Fruit fly (Drosophila melanogaster): ENCODE data around the gene fru.

The fru gene

dm6 chr3R:18449188-18449587 lies 96.2 kb downstream of the fru start:
- TF ChIP-seq CG8478 (optimal IDR thresholded peaks at IDR 0.05) (no peak), Dll (optimal IDR thresholded peaks at IDR 0.05) (no peak)

- TF ChIP-seq Dll (optimal IDR thresholded peaks at IDR 0.05) (no peak), CG8478 (optimal IDR thresholded peaks at IDR 0.05) (no peak), EcR (GFP tag; optimal IDR thresholded peaks at IDR 0.05) (no peak), psq (optimal IDR thresholded peaks at IDR 0.05) (no peak), usp (GFP tag; optimal IDR thresholded peaks at IDR 0.05) (no peak), pan (optimal IDR thresholded peaks at IDR 0.05) (no peak)
Measured at dm6 chr3R:18448059-18448979, 97.1 kb downstream of the fru start.

dm6 chr3R:18447146-18447773 lies 98.1 kb downstream of the fru start:
- TF ChIP-seq Dll (optimal IDR thresholded peaks at IDR 0.05): peak; percentile 67
- no peak for TF ChIP-seq pan (optimal IDR thresholded peaks at IDR 0.05)

- TF ChIP-seq pan (optimal IDR thresholded peaks at IDR 0.05): no peak
- TF ChIP-seq EcR (GFP tag; optimal IDR thresholded peaks at IDR 0.05): no peak
- TF ChIP-seq Dll (optimal IDR thresholded peaks at IDR 0.05): no peak
- TF ChIP-seq psq (optimal IDR thresholded peaks at IDR 0.05): no peak
- no peak for TF ChIP-seq CG8478 (optimal IDR thresholded peaks at IDR 0.05)
- no peak for TF ChIP-seq usp (GFP tag; optimal IDR thresholded peaks at IDR 0.05)
Measured at dm6 chr3R:18445148-18445843, 100.1 kb downstream of the fru start.

- no peak for TF ChIP-seq usp (GFP tag; optimal IDR thresholded peaks at IDR 0.05)
- TF ChIP-seq pan (optimal IDR thresholded peaks at IDR 0.05): no peak
- TF ChIP-seq psq (optimal IDR thresholded peaks at IDR 0.05): no peak
- TF ChIP-seq CG8478 (optimal IDR thresholded peaks at IDR 0.05): no peak
- no peak for TF ChIP-seq Dll (optimal IDR thresholded peaks at IDR 0.05)
- no peak for TF ChIP-seq EcR (GFP tag; optimal IDR thresholded peaks at IDR 0.05)
Measured at dm6 chr3R:18443232-18443631, 102.2 kb downstream of the fru start.

- TF ChIP-seq CG8478 (optimal IDR thresholded peaks at IDR 0.05) (no peak), EcR (GFP tag; optimal IDR thresholded peaks at IDR 0.05) (no peak), psq (optimal IDR thresholded peaks at IDR 0.05) (no peak), pan (optimal IDR thresholded peaks at IDR 0.05) (no peak), usp (GFP tag; optimal IDR thresholded peaks at IDR 0.05) (no peak), Dll (optimal IDR thresholded peaks at IDR 0.05) (no peak)
Measured at dm6 chr3R:18438827-18439717, 106.3 kb downstream of the fru start.

dm6 chr3R:18438181-18438826 lies 107.1 kb downstream of the fru start:
- TF ChIP-seq pan (optimal IDR thresholded peaks at IDR 0.05): no peak
- no peak for TF ChIP-seq CG8478 (optimal IDR thresholded peaks at IDR 0.05)
- no peak for TF ChIP-seq psq (optimal IDR thresholded peaks at IDR 0.05)
- no peak for TF ChIP-seq EcR (GFP tag; optimal IDR thresholded peaks at IDR 0.05)
- no peak for TF ChIP-seq usp (GFP tag; optimal IDR thresholded peaks at IDR 0.05)
- no peak for TF ChIP-seq Dll (optimal IDR thresholded peaks at IDR 0.05)

- TF ChIP-seq CG8478 (optimal IDR thresholded peaks at IDR 0.05) (peak; percentile 12), EcR (GFP tag; optimal IDR thresholded peaks at IDR 0.05) (no peak), Dll (optimal IDR thresholded peaks at IDR 0.05) (peak; percentile 51), pan (optimal IDR thresholded peaks at IDR 0.05) (peak; percentile 70)
Measured at dm6 chr3R:18436550-18437362, 108.6 kb downstream of the fru start.

dm6 chr3R:18432905-18433304 lies 112.5 kb downstream of the fru start:
- TF ChIP-seq CG8478 (optimal IDR thresholded peaks at IDR 0.05) (no peak), pan (optimal IDR thresholded peaks at IDR 0.05) (no peak), usp (GFP tag; optimal IDR thresholded peaks at IDR 0.05) (no peak), EcR (GFP tag; optimal IDR thresholded peaks at IDR 0.05) (no peak), psq (optimal IDR thresholded peaks at IDR 0.05) (no peak), Dll (optimal IDR thresholded peaks at IDR 0.05) (no peak)

dm6 chr3R:18423352-18423751 lies 122.0 kb downstream of the fru start:
- TF ChIP-seq CG8478 (optimal IDR thresholded peaks at IDR 0.05): no peak
- no peak for TF ChIP-seq psq (optimal IDR thresholded peaks at IDR 0.05)
- TF ChIP-seq usp (GFP tag; optimal IDR thresholded peaks at IDR 0.05): no peak
- TF ChIP-seq EcR (GFP tag; optimal IDR thresholded peaks at IDR 0.05): no peak
- TF ChIP-seq Dll (optimal IDR thresholded peaks at IDR 0.05): no peak

Measured in whole organism.